Worm (Caenorhabditis elegans): Measurements from ENCODE around the gene F55A11.1.

The F55A11.1 gene

ce11 chrV:11782809-11783440 is 18.7 kb upstream of the F55A11.1 start, which contains the start of gene F55A11.11 (continued):
- peak; percentile 39 for TF ChIP-seq lir-3 (tag; optimal IDR thresholded peaks at IDR 0.05; ENCODE audit: poor library complexity)
- TF ChIP-seq C34B4.2 (tag; optimal IDR thresholded peaks at IDR 0.05) = no peak
- TF ChIP-seq fos-1 (tag; optimal IDR thresholded peaks at IDR 0.05) = peak; percentile 62
- no peak for TF ChIP-seq nhr-11 (tag; optimal IDR thresholded peaks at IDR 0.05)
- TF ChIP-seq C16A3.4 (tag; optimal IDR thresholded peaks at IDR 0.05) = peak; percentile 78
- peak; percentile 61 for TF ChIP-seq xbp-1 (tag; optimal IDR thresholded peaks at IDR 0.05)
- peak; percentile 1 for TF ChIP-seq mef-2 (tag; optimal IDR thresholded peaks at IDR 0.05)
- TF ChIP-seq ceh-63 (GFP tag; optimal IDR thresholded peaks at IDR 0.05) = no peak
- TF ChIP-seq lin-39 (tag; optimal IDR thresholded peaks at IDR 0.05) = no peak
- peak; percentile 80 for TF ChIP-seq nhr-71 (tag; optimal IDR thresholded peaks at IDR 0.05)
- TF ChIP-seq tbx-2 (tag; optimal IDR thresholded peaks at IDR 0.05) = peak; percentile 41
- no peak for TF ChIP-seq unc-30 (tag; optimal IDR thresholded peaks at IDR 0.05)

ce11 chrV:11779810-11780209 is 15.6 kb upstream of the F55A11.1 start:
- TF ChIP-seq egl-13 (tag; optimal IDR thresholded peaks at IDR 0.05) (no peak), mep-1 (tag; optimal IDR thresholded peaks at IDR 0.05) (peak; percentile 46), lin-14 (GFP tag; optimal IDR thresholded peaks at IDR 0.05) (peak; percentile 17), elt-3 (tag; optimal IDR thresholded peaks at IDR 0.05) (peak in 1 of 6 experiments; percentile 33), ceh-63 (GFP tag; optimal IDR thresholded peaks at IDR 0.05) (no peak)

ce11 chrV:11779310-11779709 is 15.1 kb upstream of the F55A11.1 start:
- no peak for TF ChIP-seq tlp-1 (tag; optimal IDR thresholded peaks at IDR 0.05)
- TF ChIP-seq unc-130 (tag; optimal IDR thresholded peaks at IDR 0.05) = no peak
- no peak for TF ChIP-seq mef-2 (tag; optimal IDR thresholded peaks at IDR 0.05)
- peak; percentile 32 for TF ChIP-seq lin-14 (GFP tag; optimal IDR thresholded peaks at IDR 0.05)
- TF ChIP-seq nhr-77 (tag; optimal IDR thresholded peaks at IDR 0.05) = no peak
- TF ChIP-seq nhr-85 (tag) = peak; percentile 72
- TF ChIP-seq ets-5 (GFP tag; IDR thresholded peaks at IDR 0.05) = no peak
- TF ChIP-seq egl-27 (tag; optimal IDR thresholded peaks at IDR 0.05) = no peak
- TF ChIP-seq C04F5.9 (tag; optimal IDR thresholded peaks at IDR 0.05) = no peak
- no peak for TF ChIP-seq ceh-82 (tag; optimal IDR thresholded peaks at IDR 0.05)
- no peak for TF ChIP-seq efl-1 (optimal IDR thresholded peaks at IDR 0.05)
- peak in 1 of 2 experiments; percentile 62 for TF ChIP-seq efl-1 (GFP tag; optimal IDR thresholded peaks at IDR 0.05 in 1 of 2)
- peak; percentile 25 for TF ChIP-seq snu-23 (GFP tag; optimal IDR thresholded peaks at IDR 0.05)
- no peak for TF ChIP-seq nhr-11 (tag; optimal IDR thresholded peaks at IDR 0.05)

ce11 chrV:11777846-11778245 is 13.7 kb upstream of the F55A11.1 start:
- TF ChIP-seq dpl-1 (GFP tag; optimal IDR thresholded peaks at IDR 0.05) (no peak), tbx-2 (tag; optimal IDR thresholded peaks at IDR 0.05) (no peak), nhr-76 (tag; optimal IDR thresholded peaks at IDR 0.05) (no peak), nhr-47 (tag; optimal IDR thresholded peaks at IDR 0.05) (no peak), grh-1 (GFP tag; IDR thresholded peaks at IDR 0.05) (no peak), irx-1 (tag; optimal IDR thresholded peaks at IDR 0.05) (no peak), nhr-71 (tag; optimal IDR thresholded peaks at IDR 0.05) (peak; percentile 48), ztf-4 (tag; optimal IDR thresholded peaks at IDR 0.05) (no peak), elt-3 (tag; optimal IDR thresholded peaks at IDR 0.05) (peak in 5 of 6 experiments; percentile 5 to 57 (median 11)), alr-1 (tag; optimal IDR thresholded peaks at IDR 0.05; ENCODE audit: borderline replicate concordance) (no peak), ets-5 (GFP tag; IDR thresholded peaks at IDR 0.05) (no peak), pag-3 (tag; optimal IDR thresholded peaks at IDR 0.05; ENCODE audit: borderline replicate concordance, insufficient read depth) (peak; percentile 92), ces-1 (GFP tag; optimal IDR thresholded peaks at IDR 0.05) (no peak), lin-35 (GFP tag; optimal IDR thresholded peaks at IDR 0.05) (peak in 1 of 2 experiments; percentile 18), ceh-63 (GFP tag; optimal IDR thresholded peaks at IDR 0.05) (no peak), C04F5.9 (tag; optimal IDR thresholded peaks at IDR 0.05) (no peak), ceh-8 (GFP tag; optimal IDR thresholded peaks at IDR 0.05) (no peak), unc-30 (tag; optimal IDR thresholded peaks at IDR 0.05) (no peak), unc-130 (tag; optimal IDR thresholded peaks at IDR 0.05) (no peak), nhr-28 (tag; optimal IDR thresholded peaks at IDR 0.05) (no peak), lsy-2 (tag; optimal IDR thresholded peaks at IDR 0.05) (peak in 1 of 2 experiments; percentile 37), nhr-19 (GFP tag; conservative IDR thresholded peaks at IDR 0.05) (0 out of 2 replicates have a peak, but pooled peaks have one; percentile 12), mdl-1 (tag; optimal IDR thresholded peaks at IDR 0.05) (peak in 1 of 2 experiments; percentile 26), unc-86 (tag; optimal IDR thresholded peaks at IDR 0.05) (no peak), ama-1 (optimal IDR thresholded peaks at IDR 0.05) (no peak), lin-14 (GFP tag; optimal IDR thresholded peaks at IDR 0.05) (peak; percentile 81), sptf-1 (tag; optimal IDR thresholded peaks at IDR 0.05) (no peak), hlh-17 (GFP tag; optimal IDR thresholded peaks at IDR 0.05; ENCODE audit: borderline replicate concordance) (no peak)

Data from whole organism, L1 larva.